Worm (Caenorhabditis elegans) whole organism, L1 larva: Measurements from ENCODE around the gene ZC477.7.

Experiments used
- C04F5.9 ChIP-seq: sonication (generic microtip); optimal IDR thresholded peaks from 2 replicates; lab custom pipeline; 2016; ENCODE audit warnings: missing genetic modification characterization, missing compliant biosample characterization
- C16A3.4 ChIP-seq: fragments of 150-350 bp; optimal IDR thresholded peaks from 2 replicates; lab custom pipeline; 2014; ENCODE audit warnings: missing biosample characterization, missing genetic modification characterization
- C34B4.2 ChIP-seq: sonication (generic microtip); optimal IDR thresholded peaks from 2 replicates; lab custom pipeline; 2017; ENCODE audit warnings: mild to moderate bottlenecking, missing genetic modification characterization, missing compliant biosample characterization
- F16B12.6 ChIP-seq: fragments of 150-350 bp; optimal IDR thresholded peaks from 2 replicates; lab custom pipeline; 2014; ENCODE audit warnings: missing biosample characterization, missing genetic modification characterization
- Y116A8C.19 ChIP-seq: sonication (generic microtip); optimal IDR thresholded peaks from 2 replicates; lab custom pipeline; 2016; ENCODE audit warnings: missing compliant biosample characterization, missing genetic modification characterization, borderline replicate concordance
- aha-1 ChIP-seq: fragments of 150-350 bp; optimal IDR thresholded peaks from 2 replicates; lab custom pipeline; 2014; ENCODE audit warnings: missing biosample characterization, missing genetic modification characterization
- aly-2 ChIP-seq: fragments of 150-350 bp; optimal IDR thresholded peaks from 2 replicates; lab custom pipeline; 2014; ENCODE audit warnings: missing biosample characterization, missing genetic modification characterization
- blmp-1 ChIP-seq: fragments of 150-350 bp; optimal IDR thresholded peaks from 2 replicates; lab custom pipeline; 2014; ENCODE audit warnings: missing biosample characterization, missing genetic modification characterization
- ceh-63 ChIP-seq: fragments of 200-800 bp; sonication (Bioruptor generic); optimal IDR thresholded peaks from 2 replicates; lab custom pipeline; 2018; ENCODE audit warnings: mild to moderate bottlenecking, missing genetic modification characterization, missing compliant biosample characterization
- ceh-8 ChIP-seq: fragments of 200-800 bp; sonication (Bioruptor generic); optimal IDR thresholded peaks from 2 replicates; lab custom pipeline; 2018; ENCODE audit warnings: mild to moderate bottlenecking, missing genetic modification characterization, moderate library complexity, missing compliant biosample characterization
- ceh-82 ChIP-seq, 3 experiments: fragments of 150-350 bp in 1 of 3; sonication (generic microtip) in 2 of 3; optimal IDR thresholded peaks; 2 replicates each; lab custom pipeline; 2014 to 2017; ENCODE audit warnings: missing biosample characterization in 3 of 3, missing genetic modification characterization in 3 of 3
- ceh-90 ChIP-seq: sonication (generic microtip); optimal IDR thresholded peaks from 2 replicates; lab custom pipeline; 2016; ENCODE audit warnings: missing genetic modification characterization, missing compliant biosample characterization
- ces-1 ChIP-seq: fragments of 150-350 bp; optimal IDR thresholded peaks from 2 replicates; lab custom pipeline; 2014; ENCODE audit warnings: missing biosample characterization, missing genetic modification reagents, missing genetic modification characterization
- dpl-1 ChIP-seq, 3 experiments: fragments of 150-350 bp in 2 of 3; sonication (generic microtip) in 1 of 3; optimal IDR thresholded peaks; 2 replicates each; lab custom pipeline; 2014 to 2017; ENCODE audit warnings: missing biosample characterization in 3 of 3, missing genetic modification characterization in 3 of 3, missing genetic modification reagents in 3 of 3
- efl-1 ChIP-seq, 4 experiments: fragments of 150-350 bp; optimal IDR thresholded peaks in 3 of 4; peaks in 1 of 4; 1 replicate in 1 of 4; 2 replicates in 3 of 4; lab custom pipeline; 2014; ENCODE audit warnings: missing biosample characterization in 2 of 4, missing genetic modification characterization in 2 of 4, missing genetic modification reagents in 2 of 4
- efl-3 ChIP-seq: fragments of 200-800 bp; sonication (Bioruptor generic); optimal IDR thresholded peaks from 2 replicates; lab custom pipeline; 2018; ENCODE audit warnings: mild to moderate bottlenecking, missing genetic modification characterization, missing compliant biosample characterization
- egl-27 ChIP-seq, 2 experiments: fragments of 150-350 bp in 1 of 2; sonication (generic microtip); optimal IDR thresholded peaks; 3 replicates each; lab custom pipeline; 2017 to 2018; ENCODE audit warnings: missing biosample characterization in 2 of 2, missing genetic modification characterization in 2 of 2, missing genetic modification reagents in 2 of 2
- elt-3 ChIP-seq, 6 experiments: fragments of 150-350 bp in 1 of 6; sonication (generic microtip); optimal IDR thresholded peaks; 2 replicates each; lab custom pipeline; 2017 to 2018; ENCODE audit warnings: missing biosample characterization in 6 of 6, missing genetic modification characterization in 6 of 6, inconsistent platforms in 1 of 6
- ets-5 ChIP-seq: fragments of 200-800 bp; sonication (Bioruptor generic); IDR thresholded peaks from 2 replicates; pipeline ENCODE4 v1.3.6; 2022; ENCODE audit warnings: missing genetic modification characterization, missing compliant biosample characterization
- fkh-10 ChIP-seq: sonication (generic microtip); optimal IDR thresholded peaks from 2 replicates; lab custom pipeline; 2017; ENCODE audit warnings: missing biosample characterization, missing genetic modification reagents, missing genetic modification characterization
- fkh-4 ChIP-seq: sonication (generic microtip); optimal IDR thresholded peaks from 2 replicates; lab custom pipeline; 2016; ENCODE audit warnings: missing compliant biosample characterization, missing genetic modification characterization, borderline replicate concordance
- fkh-8 ChIP-seq: sonication (generic microtip); optimal IDR thresholded peaks from 2 replicates; lab custom pipeline; 2016; ENCODE audit warnings: mild to moderate bottlenecking, missing genetic modification characterization, missing compliant biosample characterization
- fos-1 ChIP-seq: fragments of 150-350 bp; optimal IDR thresholded peaks from 2 replicates; lab custom pipeline; 2014; ENCODE audit warnings: missing biosample characterization, missing genetic modification characterization
- grh-1 ChIP-seq: fragments of 200-800 bp; sonication (Bioruptor generic); IDR thresholded peaks from 2 replicates; pipeline ENCODE4 v1.3.6; 2022; ENCODE audit warnings: missing genetic modification reagents, missing genetic modification characterization, missing compliant biosample characterization
- hlh-4 ChIP-seq: sonication (generic microtip); optimal IDR thresholded peaks from 2 replicates; lab custom pipeline; 2016; ENCODE audit warnings: mild to moderate bottlenecking, missing genetic modification characterization, missing compliant biosample characterization
- hpl-2 ChIP-seq: fragments of 150-350 bp; optimal IDR thresholded peaks from 2 replicates; lab custom pipeline; 2014; ENCODE audit warnings: missing biosample characterization, missing genetic modification reagents, missing genetic modification characterization
- jun-1 ChIP-seq: fragments of 150-350 bp; optimal IDR thresholded peaks from 2 replicates; lab custom pipeline; 2014; ENCODE audit warnings: missing biosample characterization, missing genetic modification reagents, missing genetic modification characterization
- lin-13 ChIP-seq: fragments of 150-350 bp; optimal IDR thresholded peaks from 2 replicates; lab custom pipeline; 2014; ENCODE audit warnings: missing biosample characterization, missing genetic modification reagents, missing genetic modification characterization
- lin-15B ChIP-seq: fragments of 150-350 bp; sonication (generic microtip); optimal IDR thresholded peaks from 3 replicates; lab custom pipeline; 2014; ENCODE audit warnings: missing biosample characterization, missing genetic modification characterization
- lin-39 ChIP-seq: fragments of 150-350 bp; optimal IDR thresholded peaks from 2 replicates; lab custom pipeline; 2014; ENCODE audit warnings: missing biosample characterization, missing genetic modification reagents, missing genetic modification characterization
- lir-3 ChIP-seq: sonication (generic microtip); optimal IDR thresholded peaks from 2 replicates; lab custom pipeline; 2016; ENCODE audit warnings: mild to moderate bottlenecking, missing genetic modification characterization, moderate library complexity, missing compliant biosample characterization; ENCODE audit not compliant: poor library complexity
- lsy-2 ChIP-seq, 2 experiments: fragments of 150-350 bp; optimal IDR thresholded peaks; 2 replicates each; lab custom pipeline; 2014; ENCODE audit warnings: missing biosample characterization in 2 of 2, missing genetic modification characterization in 2 of 2
- mdl-1 ChIP-seq, 2 experiments: fragments of 150-350 bp; optimal IDR thresholded peaks; 2 replicates each; lab custom pipeline; 2014 to 2017; ENCODE audit warnings: missing biosample characterization in 2 of 2, missing genetic modification characterization in 2 of 2, inconsistent platforms in 1 of 2
- mef-2 ChIP-seq: fragments of 150-350 bp; optimal IDR thresholded peaks from 2 replicates; lab custom pipeline; 2014; ENCODE audit warnings: missing biosample characterization, missing genetic modification characterization
- nhr-11 ChIP-seq: fragments of 150-350 bp; optimal IDR thresholded peaks from 2 replicates; lab custom pipeline; 2014; ENCODE audit warnings: missing biosample characterization, missing genetic modification characterization
- nhr-20 ChIP-seq: sonication (generic microtip); optimal IDR thresholded peaks from 2 replicates; lab custom pipeline; 2016; ENCODE audit warnings: mild to moderate bottlenecking, missing genetic modification characterization, missing compliant biosample characterization
- nhr-47 ChIP-seq: sonication (generic microtip); optimal IDR thresholded peaks from 2 replicates; lab custom pipeline; 2016; ENCODE audit warnings: mild to moderate bottlenecking, missing genetic modification characterization, moderate library complexity, missing compliant biosample characterization
- nhr-71 ChIP-seq: sonication (generic microtip); optimal IDR thresholded peaks from 2 replicates; lab custom pipeline; 2016; ENCODE audit warnings: mild to moderate bottlenecking, missing genetic modification characterization, moderate library complexity, missing compliant biosample characterization
- nhr-77 ChIP-seq: fragments of 150-350 bp; optimal IDR thresholded peaks from 2 replicates; lab custom pipeline; 2014; ENCODE audit warnings: missing biosample characterization, missing genetic modification characterization
- nhr-85 ChIP-seq: sonication (generic microtip); peaks from one replicate; lab custom pipeline; 2016; ENCODE audit warnings: missing genetic modification characterization, inconsistent platforms, missing compliant biosample characterization
- pag-3 ChIP-seq: sonication (generic microtip); optimal IDR thresholded peaks from 2 replicates; lab custom pipeline; 2017; ENCODE audit warnings: missing genetic modification characterization, mild to moderate bottlenecking, missing compliant biosample characterization, antibody characterized with exemption, borderline replicate concordance; ENCODE audit not compliant: insufficient read depth
- skn-1 ChIP-seq: fragments of 150-350 bp; optimal IDR thresholded peaks from 2 replicates; lab custom pipeline; 2014; ENCODE audit warnings: missing biosample characterization, missing genetic modification characterization
- snu-23 ChIP-seq: sonication (generic microtip); optimal IDR thresholded peaks from 2 replicates; lab custom pipeline; 2016; ENCODE audit warnings: missing genetic modification characterization, missing compliant biosample characterization
- sptf-1 ChIP-seq: fragments of 150-350 bp; optimal IDR thresholded peaks from 2 replicates; lab custom pipeline; 2014; ENCODE audit warnings: missing biosample characterization, missing genetic modification characterization
- tlp-1 ChIP-seq: fragments of 150-350 bp; optimal IDR thresholded peaks from 2 replicates; lab custom pipeline; 2014; ENCODE audit warnings: missing biosample characterization, missing genetic modification characterization
- unc-130 ChIP-seq: fragments of 150-350 bp; optimal IDR thresholded peaks from 2 replicates; lab custom pipeline; 2017; ENCODE audit warnings: missing biosample characterization, missing genetic modification characterization, inconsistent platforms
- unc-62 ChIP-seq: fragments of 150-350 bp; optimal IDR thresholded peaks from 2 replicates; lab custom pipeline; 2014; ENCODE audit warnings: missing biosample characterization, missing genetic modification reagents, missing genetic modification characterization
- unc-86 ChIP-seq: sonication (generic microtip); optimal IDR thresholded peaks from 2 replicates; lab custom pipeline; 2016; ENCODE audit warnings: missing genetic modification characterization, missing compliant biosample characterization
- unc-98 ChIP-seq: fragments of 200-800 bp; sonication (Bioruptor generic); IDR thresholded peaks from 2 replicates; pipeline ENCODE4 v1.3.6; 2022; ENCODE audit warnings: missing genetic modification characterization, missing compliant biosample characterization
- vab-15 ChIP-seq: sonication (generic microtip); optimal IDR thresholded peaks from 2 replicates; lab custom pipeline; 2017; ENCODE audit warnings: missing genotype, mild to moderate bottlenecking, missing genetic modification characterization, missing compliant biosample characterization
- zag-1 ChIP-seq: fragments of 150-350 bp; optimal IDR thresholded peaks from 2 replicates; lab custom pipeline; 2014; ENCODE audit warnings: missing biosample characterization, missing genetic modification characterization
- ztf-11 ChIP-seq, 2 experiments: sonication (generic microtip); optimal IDR thresholded peaks; 2 replicates each; lab custom pipeline; 2016 to 2017; ENCODE audit warnings: missing genetic modification characterization in 2 of 2, missing biosample characterization in 1 of 2, missing compliant biosample characterization in 1 of 2

Gene ZC477.7

ce11 chrIV:7144670-7145257 is 33.5 kb upstream of the ZC477.7 start, which contains the start of gene hecd-1 (continued):
- TF ChIP-seq efl-3 (no peak), pag-3 (no peak), vab-15 (tag; lab: Kevin White, UChicago) (no peak), nhr-71 (tag; lab: Kevin White, UChicago) (no peak), ces-1 (GFP tag; lab: Kevin White, UChicago) (no peak), mef-2 (no peak), lin-13 (GFP tag; lab: Kevin White, UChicago) (no peak), ceh-8 (GFP tag; lab: Kevin White, UChicago) (no peak), zag-1 (tag; lab: Kevin White, UChicago) (no peak), fos-1 (tag; lab: Kevin White, UChicago) (no peak), ztf-11 (tag; optimal IDR thresholded peaks at IDR 0.05; lab: Kevin White, UChicago) (no peak), nhr-20 (tag; lab: Kevin White, UChicago) (no peak), F16B12.6 (tag; lab: Kevin White, UChicago) (peak; percentile 26), C16A3.4 (peak; percentile 5), nhr-77 (tag; lab: Kevin White, UChicago) (no peak), blmp-1 (tag; lab: Kevin White, UChicago) (no peak), unc-98 (GFP tag; lab: Robert Waterston, UW) (no peak), unc-130 (tag; lab: Kevin White, UChicago) (no peak), C04F5.9 (tag; lab: Kevin White, UChicago) (no peak), jun-1 (tag; lab: Kevin White, UChicago) (no peak), hlh-4 (tag; lab: Kevin White, UChicago) (no peak), aha-1 (tag; lab: Kevin White, UChicago) (no peak), nhr-85 (tag; lab: Kevin White, UChicago) (no peak), elt-3 (tag; optimal IDR thresholded peaks at IDR 0.05; lab: Kevin White, UChicago) (no peak), fkh-10 (no peak), grh-1 (GFP tag; lab: Robert Waterston, UW) (no peak), ceh-82 (tag; optimal IDR thresholded peaks at IDR 0.05; lab: Kevin White, UChicago) (peak in 1 of 3 experiments; percentile 29), lin-15B (peak; percentile 16), lsy-2 (tag; optimal IDR thresholded peaks at IDR 0.05; lab: Kevin White, UChicago) (peak in 1 of 2 experiments; percentile 49), skn-1 (tag; lab: Kevin White, UChicago) (no peak), tlp-1 (no peak), snu-23 (no peak), hpl-2 (GFP tag; lab: Kevin White, UChicago) (no peak), ets-5 (GFP tag; lab: Robert Waterston, UW) (no peak), C34B4.2 (no peak), efl-1 (optimal IDR thresholded peaks at IDR 0.05; lab: Kevin White, UChicago) (peak in 1 of 2 experiments; percentile 29), efl-1 (GFP tag; optimal IDR thresholded peaks at IDR 0.05 in 1 of 2; lab: Kevin White, UChicago) (peak; percentile 32 to 83), fkh-8 (tag; lab: Kevin White, UChicago) (peak; percentile 26), unc-62 (GFP tag; lab: Kevin White, UChicago) (no peak), egl-27 (tag; optimal IDR thresholded peaks at IDR 0.05; lab: Kevin White, UChicago) (no peak), nhr-11 (tag; lab: Kevin White, UChicago) (no peak), mdl-1 (tag; optimal IDR thresholded peaks at IDR 0.05; lab: Kevin White, UChicago) (peak in 1 of 2 experiments; percentile 46), lin-39 (tag; lab: Kevin White, UChicago) (no peak), aly-2 (tag; lab: Kevin White, UChicago) (no peak), ceh-90 (tag; lab: Kevin White, UChicago) (no peak), fkh-4 (tag; lab: Kevin White, UChicago) (no peak), unc-86 (tag; lab: Kevin White, UChicago) (no peak), sptf-1 (tag; lab: Kevin White, UChicago) (no peak), ceh-63 (GFP tag; lab: Kevin White, UChicago) (no peak), nhr-47 (tag; lab: Kevin White, UChicago) (no peak), Y116A8C.19 (tag; lab: Kevin White, UChicago) (no peak), dpl-1 (GFP tag; optimal IDR thresholded peaks at IDR 0.05; lab: Kevin White, UChicago) (peak in 2 of 3 experiments; percentile 2 to 44), lir-3 (tag; lab: Kevin White, UChicago) (no peak)
